Worm (Caenorhabditis elegans) whole organism, early embryonic: ENCODE results near the gene C15C7.4.

Experiments
- B0310.2 ChIP-seq: sonication (generic microtip); optimal IDR thresholded peaks from 2 replicates; lab custom pipeline; 2016; ENCODE audit warnings: mild to moderate bottlenecking, missing genetic modification characterization, missing compliant biosample characterization
- F13C5.2 ChIP-seq: sonication (generic microtip); optimal IDR thresholded peaks from 2 replicates; lab custom pipeline; 2017; ENCODE audit warnings: mild to moderate bottlenecking, missing genetic modification characterization, inconsistent platforms, missing compliant biosample characterization
- aly-1 ChIP-seq: sonication (generic microtip); optimal IDR thresholded peaks from 2 replicates; lab custom pipeline; 2016; ENCODE audit warnings: missing genetic modification characterization, missing compliant biosample characterization
- ama-1 ChIP-seq: fragments of 150-350 bp; optimal IDR thresholded peaks from 2 replicates; lab custom pipeline; 2014
- ceh-36 ChIP-seq: sonication (generic microtip); optimal IDR thresholded peaks from 2 replicates; lab custom pipeline; 2016; ENCODE audit warnings: missing genetic modification characterization, inconsistent platforms, missing compliant biosample characterization
- flt-1 ChIP-seq: fragments of 200-800 bp; sonication (Bioruptor generic); IDR thresholded peaks from 2 replicates; pipeline ENCODE4 v1.3.6; 2022; ENCODE audit warnings: missing genetic modification characterization, missing compliant biosample characterization
- hmg-4 ChIP-seq: fragments of 200-800 bp; sonication (Bioruptor generic); optimal IDR thresholded peaks from 2 replicates; lab custom pipeline; 2018; ENCODE audit warnings: mild to moderate bottlenecking, missing genetic modification characterization, missing compliant biosample characterization
- hnd-1 ChIP-seq: sonication (generic microtip); optimal IDR thresholded peaks from 2 replicates; lab custom pipeline; 2016; ENCODE audit warnings: missing genetic modification characterization, missing compliant biosample characterization
- scrt-1 ChIP-seq: fragments of 200-800 bp; sonication (Bioruptor generic); IDR thresholded peaks from 2 replicates; pipeline ENCODE4 v1.3.6; 2022; ENCODE audit warnings: missing genetic modification characterization, missing compliant biosample characterization
- tra-4 ChIP-seq: sonication (generic microtip); optimal IDR thresholded peaks from 2 replicates; lab custom pipeline; 2017; ENCODE audit warnings: missing genetic modification characterization, missing compliant biosample characterization

- TF ChIP-seq ama-1 (lab: Kevin White, UChicago) (no peak), flt-1 (GFP tag; lab: Robert Waterston, UW) (no peak), B0310.2 (tag; lab: Kevin White, UChicago) (no peak), F13C5.2 (tag; lab: Kevin White, UChicago) (no peak), hnd-1 (no peak), scrt-1 (GFP tag; lab: Robert Waterston, UW) (no peak), tra-4 (no peak), ceh-36 (tag; lab: Kevin White, UChicago) (no peak), aly-1 (tag; lab: Kevin White, UChicago) (no peak), hmg-4 (GFP tag; lab: Kevin White, UChicago) (peak; percentile 86)
Observed at ce11 chrX:3102817-3103216, 42.5 kb upstream of the C15C7.4 start.
